Fruit fly (Drosophila melanogaster): ENCODE results near the gene CG18404.

Gene CG18404

DNA sequence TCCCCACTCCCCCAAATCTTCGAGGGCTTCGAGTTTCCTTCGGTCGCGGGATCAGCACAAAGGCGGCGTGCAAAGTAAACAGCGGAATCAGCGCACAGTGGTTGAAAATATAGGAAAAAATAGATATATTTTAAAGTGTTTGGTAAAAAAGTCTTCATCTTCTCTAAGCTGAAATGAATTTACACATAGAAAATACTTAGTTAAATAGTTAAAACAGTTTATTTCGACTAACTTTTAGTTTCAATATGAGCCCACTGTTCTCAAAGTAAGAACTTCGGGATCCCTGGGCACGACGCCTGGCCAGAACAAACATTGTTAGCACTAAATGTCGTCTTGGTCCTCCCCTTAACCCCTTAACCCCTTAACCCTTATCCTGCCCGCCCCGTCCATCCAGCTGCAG is 8.9 kb downstream of the CG18404 start (continued):
- TF ChIP-seq CG18764 (GFP tag; optimal IDR thresholded peaks at IDR 0.05) (no peak), HLHmδ (GFP tag; optimal IDR thresholded peaks at IDR 0.05) (no peak), Sry-β (GFP tag; optimal IDR thresholded peaks at IDR 0.05) (no peak), pho (GFP tag; optimal IDR thresholded peaks at IDR 0.05) (no peak), fru (optimal IDR thresholded peaks at IDR 0.05) (no peak), Oli (tag; optimal IDR thresholded peaks at IDR 0.05) (no peak), CG13624 (GFP tag; optimal IDR thresholded peaks at IDR 0.05) (no peak), salm (tag; optimal IDR thresholded peaks at IDR 0.05) (no peak), Dip3 (GFP tag; optimal IDR thresholded peaks at IDR 0.05) (no peak), stc (GFP tag; IDR thresholded peaks at IDR 0.05) (0 out of 2 replicates have a peak, but pooled peaks have one; percentile 9), fd64A (GFP tag; optimal IDR thresholded peaks at IDR 0.05) (no peak), zfh2 (GFP tag; optimal IDR thresholded peaks at IDR 0.05) (no peak), Mrtf (GFP tag; IDR thresholded peaks at IDR 0.05) (no peak), CG13296 (GFP tag; optimal IDR thresholded peaks at IDR 0.05) (no peak), CG16779 (GFP tag; IDR thresholded peaks at IDR 0.05) (no peak), CG10209 (GFP tag; optimal IDR thresholded peaks at IDR 0.05) (no peak), hkb (optimal IDR thresholded peaks at IDR 0.05) (no peak), hkb (GFP tag; IDR thresholded peaks at IDR 0.05) (no peak), so (GFP tag; IDR thresholded peaks at IDR 0.05) (no peak), CG1832 (GFP tag; optimal IDR thresholded peaks at IDR 0.05) (no peak), zen (tag; optimal IDR thresholded peaks at IDR 0.05) (no peak), tio (GFP tag; optimal IDR thresholded peaks at IDR 0.05) (no peak), CG6175 (GFP tag; IDR thresholded peaks at IDR 0.05) (no peak), CG8478 (optimal IDR thresholded peaks at IDR 0.05) (no peak), CG8281 (tag; optimal IDR thresholded peaks at IDR 0.05) (no peak), sc (optimal IDR thresholded peaks at IDR 0.05) (no peak), sc (GFP tag; optimal IDR thresholded peaks at IDR 0.05) (no peak), nom (GFP tag; optimal IDR thresholded peaks at IDR 0.05) (peak; percentile 97), CG17328 (GFP tag; IDR thresholded peaks at IDR 0.05) (0 out of 2 replicates have a peak, but pooled peaks have one; percentile 12), org-1 (GFP tag; optimal IDR thresholded peaks at IDR 0.05) (no peak), CG15073 (GFP tag; optimal IDR thresholded peaks at IDR 0.05) (no peak), Hr3 (GFP tag; optimal IDR thresholded peaks at IDR 0.05) (no peak), CG32767 (GFP tag; IDR thresholded peaks at IDR 0.05) (no peak), PHDP (tag; optimal IDR thresholded peaks at IDR 0.05) (no peak), unpg (GFP tag; optimal IDR thresholded peaks at IDR 0.05) (peak; percentile 9), CG6272 (GFP tag; IDR thresholded peaks at IDR 0.05) (no peak), CG2678 (tag; optimal IDR thresholded peaks at IDR 0.05) (no peak), p53 (GFP tag; optimal IDR thresholded peaks at IDR 0.05) (no peak), dmrt11E (tag; optimal IDR thresholded peaks at IDR 0.05) (peak; percentile 40), Bdp1 (GFP tag; optimal IDR thresholded peaks at IDR 0.05) (no peak), CG43689 (GFP tag; IDR thresholded peaks at IDR 0.05) (no peak), ewg (GFP tag; optimal IDR thresholded peaks at IDR 0.05) (no peak), CG11247 (GFP tag; IDR thresholded peaks at IDR 0.05) (no peak), tll (GFP tag; optimal IDR thresholded peaks at IDR 0.05) (no peak), CG13287 (GFP tag; IDR thresholded peaks at IDR 0.05; ENCODE audit: partially characterized antibody) (no peak), CG3065 (GFP tag; optimal IDR thresholded peaks at IDR 0.05) (no peak), CG5180 (GFP tag; optimal IDR thresholded peaks at IDR 0.05) (no peak), unc-4 (GFP tag; IDR thresholded peaks at IDR 0.05; ENCODE audit: partially characterized antibody) (no peak), slbo (GFP tag; IDR thresholded peaks at IDR 0.05) (no peak), CG8290 (GFP tag; optimal IDR thresholded peaks at IDR 0.05) (no peak), CG8290 (tag; optimal IDR thresholded peaks at IDR 0.05) (no peak), pum (GFP tag; optimal IDR thresholded peaks at IDR 0.05) (no peak), esg (GFP tag; conservative IDR thresholded peaks at IDR 0.05) (0 out of 2 replicates have a peak, but pooled peaks have one; percentile 9)

Data from whole organism, embryonic.